Fruit fly (Drosophila melanogaster) whole organism, embryonic: Measurements from ENCODE around the gene CG1774.
A peak's percentile ranks its signal among the peaks of the same experiment; 100 is the strongest.

Source experiments
- CG10267 ChIP-seq: fragments of 200-800 bp; sonication (Bioruptor generic); optimal IDR thresholded peaks from 2 replicates; lab custom pipeline; 2018; ENCODE audit warnings: missing biosample characterization, mild to moderate bottlenecking, missing genetic modification characterization, moderate library complexity
- CG10565 ChIP-seq: fragments of 200-800 bp; sonication (Bioruptor generic); optimal IDR thresholded peaks from 3 replicates; lab custom pipeline; 2016; ENCODE audit warnings: missing biosample characterization, mild to moderate bottlenecking, missing genetic modification characterization
- CG11696 ChIP-seq: fragments of 200-800 bp; sonication (Bioruptor generic); IDR thresholded peaks from 2 replicates; pipeline ENCODE4 v1.3.6; 2022; ENCODE audit warnings: missing biosample characterization, missing genetic modification characterization
- CG12071 ChIP-seq: fragments of 200-800 bp; sonication (Bioruptor generic); optimal IDR thresholded peaks from 3 replicates; lab custom pipeline; 2018; ENCODE audit warnings: missing biosample characterization, mild to moderate bottlenecking, missing genetic modification characterization
- CG12219 ChIP-seq: fragments of 200-800 bp; sonication (Bioruptor generic); optimal IDR thresholded peaks from 3 replicates; lab custom pipeline; 2018; ENCODE audit warnings: missing biosample characterization, mild to moderate bottlenecking, missing genetic modification characterization
- CG12942 ChIP-seq: fragments of 200-800 bp; sonication (Bioruptor generic); optimal IDR thresholded peaks from 3 replicates; lab custom pipeline; 2016; ENCODE audit warnings: missing biosample characterization, missing genetic modification characterization
- CG13894 ChIP-seq: fragments of 200-800 bp; sonication (Bioruptor generic); optimal IDR thresholded peaks from 3 replicates; lab custom pipeline; 2018; ENCODE audit warnings: missing biosample characterization, mild to moderate bottlenecking, missing genetic modification characterization, moderate library complexity
- CG15696 ChIP-seq: fragments of 200-800 bp; sonication (Bioruptor generic); optimal IDR thresholded peaks from 2 replicates; lab custom pipeline; 2019; ENCODE audit warnings: missing biosample characterization, mild to moderate bottlenecking, missing genetic modification characterization, moderate library complexity
- CG1602 ChIP-seq: fragments of 200-800 bp; sonication (Bioruptor generic); optimal IDR thresholded peaks from 3 replicates; lab custom pipeline; 2016; ENCODE audit warnings: missing biosample characterization, missing genetic modification characterization
- CG17568 ChIP-seq: fragments of 200-800 bp; sonication (Bioruptor generic); optimal IDR thresholded peaks from 2 replicates; lab custom pipeline; 2018; ENCODE audit warnings: missing biosample characterization, mild to moderate bottlenecking, missing genetic modification characterization, moderate library complexity
- CG18599 ChIP-seq: fragments of 200-800 bp; sonication (Bioruptor generic); optimal IDR thresholded peaks from 3 replicates; lab custom pipeline; 2017; ENCODE audit warnings: missing biosample characterization, missing genetic modification characterization, mild to moderate bottlenecking, moderate library complexity, missing genetic modification reagents
- CG30431 ChIP-seq: fragments of 200-800 bp; sonication (Bioruptor generic); optimal IDR thresholded peaks from 2 replicates; lab custom pipeline; 2017; ENCODE audit warnings: missing biosample characterization, missing genetic modification characterization
- CG31441 ChIP-seq: fragments of 200-800 bp; sonication (Bioruptor generic); IDR thresholded peaks from 2 replicates; pipeline ENCODE4 v1.3.6; 2022; ENCODE audit warnings: missing biosample characterization, missing genetic modification characterization
- CG3407 ChIP-seq: fragments of 200-800 bp; sonication (Bioruptor generic); optimal IDR thresholded peaks from 2 replicates; lab custom pipeline; 2018; ENCODE audit warnings: missing biosample characterization, mild to moderate bottlenecking, missing genetic modification characterization
- CG4707 ChIP-seq: fragments of 200-800 bp; sonication (Bioruptor generic); optimal IDR thresholded peaks from 2 replicates; lab custom pipeline; 2018; ENCODE audit warnings: missing biosample characterization, mild to moderate bottlenecking, missing genetic modification characterization, moderate library complexity
- CG4730 ChIP-seq: fragments of 200-800 bp; sonication (Bioruptor generic); IDR thresholded peaks from 2 replicates; pipeline ENCODE4 v1.3.6; 2022; ENCODE audit warnings: missing biosample characterization, missing genetic modification characterization
- CG5245 ChIP-seq: fragments of 200-800 bp; sonication (Bioruptor generic); optimal IDR thresholded peaks from 3 replicates; lab custom pipeline; 2016; ENCODE audit warnings: missing biosample characterization, missing genetic modification characterization
- CG5953 ChIP-seq: fragments of 200-800 bp; sonication (Bioruptor generic); IDR thresholded peaks from 2 replicates; pipeline ENCODE4 v1.3.6; 2022; ENCODE audit warnings: missing biosample characterization, missing genetic modification characterization
- CG6689 ChIP-seq: fragments of 200-800 bp; sonication (Bioruptor generic); IDR thresholded peaks from 2 replicates; pipeline ENCODE4 v1.3.6; 2022; ENCODE audit warnings: missing biosample characterization, missing genetic modification characterization
- CG7745 ChIP-seq: fragments of 200-800 bp; sonication (Bioruptor generic); optimal IDR thresholded peaks from 2 replicates; lab custom pipeline; 2018; ENCODE audit warnings: missing biosample characterization, mild to moderate bottlenecking, missing genetic modification characterization, moderate library complexity
- Dll ChIP-seq: fragments of 200-800 bp; sonication (Bioruptor generic); IDR thresholded peaks from 4 replicates; pipeline ENCODE4 v1.3.6; 2022; ENCODE audit warnings: missing biosample characterization, missing genetic modification characterization; ENCODE audit not compliant: partially characterized antibody
- Ets65A ChIP-seq: fragments of 200-800 bp; sonication (Bioruptor generic); peaks from one replicate; lab custom pipeline; 2016; ENCODE audit warnings: missing biosample characterization, missing genetic modification characterization
- Hmx ChIP-seq: fragments of 200-800 bp; sonication (Bioruptor generic); optimal IDR thresholded peaks from 2 replicates; lab custom pipeline; 2016; ENCODE audit warnings: missing biosample characterization, missing genetic modification characterization
- Hr39 ChIP-seq: fragments of >200 bp; optimal IDR thresholded peaks from 2 replicates; lab custom pipeline; 2017
- Kr ChIP-seq: fragments of 200-800 bp; sonication (Bioruptor generic); optimal IDR thresholded peaks from 2 replicates; lab custom pipeline; 2017; ENCODE audit warnings: missing biosample characterization, mild to moderate bottlenecking, missing genetic modification characterization
- MBD-R2 ChIP-seq: fragments of 200-800 bp; sonication (Bioruptor generic); IDR thresholded peaks from 2 replicates; pipeline ENCODE4 v1.3.6; 2022; ENCODE audit warnings: missing biosample characterization, missing genetic modification characterization
- Taf1 ChIP-seq: fragments of 200-800 bp; sonication (Bioruptor generic); IDR thresholded peaks from 2 replicates; pipeline ENCODE4 v1.3.6; 2022; ENCODE audit warnings: missing biosample characterization, missing genetic modification characterization
- Xrp1 ChIP-seq: fragments of 200-800 bp; sonication (Bioruptor generic); IDR thresholded peaks from 2 replicates; pipeline ENCODE4 v1.3.6; 2022; ENCODE audit warnings: missing biosample characterization, missing genetic modification characterization
- ac ChIP-seq: fragments of 200-800 bp; sonication (Bioruptor generic); optimal IDR thresholded peaks from 3 replicates; lab custom pipeline; 2017; ENCODE audit warnings: missing biosample characterization, mild to moderate bottlenecking, missing genetic modification characterization
- bowl ChIP-seq: fragments of 200-800 bp; sonication (Bioruptor generic); IDR thresholded peaks from 2 replicates; pipeline ENCODE4 v1.3.6; 2022; ENCODE audit warnings: missing biosample characterization, missing genetic modification characterization
- croc ChIP-seq: fragments of 200-800 bp; sonication (Bioruptor generic); conservative IDR thresholded peaks from 3 replicates; pipeline ENCODE4 v1.3.6; 2022; ENCODE audit warnings: missing biosample characterization, missing genetic modification characterization
- da ChIP-seq: fragments of 200-800 bp; sonication (Bioruptor generic); optimal IDR thresholded peaks from 2 replicates; lab custom pipeline; 2016; ENCODE audit warnings: missing biosample characterization, missing genetic modification characterization
- dimm ChIP-seq: fragments of 200-800 bp; sonication (Bioruptor generic); IDR thresholded peaks from 2 replicates; pipeline ENCODE4 v1.3.6; 2022; ENCODE audit warnings: missing biosample characterization, missing genetic modification characterization
- eve ChIP-seq, 2 experiments: fragments of >200 bp; optimal IDR thresholded peaks; 2 replicates each; lab custom pipeline; 2017; ENCODE audit warnings: missing biosample characterization in 2 of 2, missing genetic modification characterization in 2 of 2
- exex ChIP-seq: fragments of 200-800 bp; sonication (Bioruptor generic); optimal IDR thresholded peaks from 4 replicates; lab custom pipeline; 2018; ENCODE audit warnings: missing biosample characterization, mild to moderate bottlenecking, missing genetic modification characterization, moderate library complexity
- gce ChIP-seq: fragments of 200-800 bp; sonication (Bioruptor generic); IDR thresholded peaks from 3 replicates; pipeline ENCODE4 v1.3.6; 2022; ENCODE audit warnings: missing biosample characterization, missing genetic modification characterization
- gsb-n ChIP-seq: fragments of 200-800 bp; sonication (Bioruptor generic); optimal IDR thresholded peaks from 3 replicates; lab custom pipeline; 2018; ENCODE audit warnings: missing biosample characterization, mild to moderate bottlenecking, missing genetic modification characterization
- h ChIP-seq: fragments of >200 bp; optimal IDR thresholded peaks from 2 replicates; lab custom pipeline; 2017
- jumu ChIP-seq: fragments of 200-800 bp; sonication (Bioruptor generic); optimal IDR thresholded peaks from 3 replicates; lab custom pipeline; 2016; ENCODE audit warnings: missing biosample characterization, missing genetic modification characterization
- lab ChIP-seq: fragments of 200-800 bp; sonication (Bioruptor generic); optimal IDR thresholded peaks from 3 replicates; lab custom pipeline; 2017; ENCODE audit warnings: missing biosample characterization, missing genetic modification characterization, mild to moderate bottlenecking, moderate library complexity, missing genetic modification reagents
- lbe ChIP-seq: fragments of 200-800 bp; sonication (Bioruptor generic); optimal IDR thresholded peaks from 2 replicates; lab custom pipeline; 2016; ENCODE audit warnings: missing biosample characterization, mild to moderate bottlenecking, missing genetic modification characterization
- lilli ChIP-seq: fragments of 200-800 bp; sonication (Bioruptor generic); optimal IDR thresholded peaks from 3 replicates; lab custom pipeline; 2016; ENCODE audit warnings: missing biosample characterization, missing genetic modification characterization
- maf-S ChIP-seq: fragments of 200-800 bp; sonication (Bioruptor generic); optimal IDR thresholded peaks from 2 replicates; lab custom pipeline; 2016; ENCODE audit warnings: missing biosample characterization, missing genetic modification characterization
- mld ChIP-seq: fragments of 200-800 bp; sonication (Bioruptor generic); IDR thresholded peaks from 3 replicates; pipeline ENCODE4 v1.3.6; 2022; ENCODE audit warnings: missing biosample characterization, missing genetic modification characterization; ENCODE audit not compliant: partially characterized antibody
- nerfin-2 ChIP-seq: fragments of 200-800 bp; sonication (Bioruptor generic); IDR thresholded peaks from 2 replicates; pipeline ENCODE4 v1.3.6; 2022; ENCODE audit warnings: missing biosample characterization, missing genetic modification characterization; ENCODE audit not compliant: partially characterized antibody
- phol ChIP-seq: fragments of 200-800 bp; sonication (Bioruptor generic); optimal IDR thresholded peaks from 3 replicates; lab custom pipeline; 2018; ENCODE audit warnings: missing biosample characterization, mild to moderate bottlenecking, missing genetic modification characterization, moderate library complexity
- row ChIP-seq: fragments of 200-800 bp; sonication (Bioruptor generic); IDR thresholded peaks from 3 replicates; pipeline ENCODE4 v1.3.6; 2022; ENCODE audit warnings: missing biosample characterization, missing genetic modification characterization
- shn ChIP-seq: fragments of 200-800 bp; sonication (Bioruptor generic); optimal IDR thresholded peaks from 3 replicates; lab custom pipeline; 2016; ENCODE audit warnings: missing biosample characterization, missing genetic modification characterization
- sna ChIP-seq: fragments of 200-800 bp; sonication (Bioruptor generic); IDR thresholded peaks from 2 replicates; pipeline ENCODE4 v1.3.6; 2022; ENCODE audit warnings: missing biosample characterization, missing genetic modification characterization; ENCODE audit not compliant: partially characterized antibody
- so ChIP-seq: fragments of 200-800 bp; sonication (Bioruptor generic); IDR thresholded peaks from 3 replicates; pipeline ENCODE4 v1.3.6; 2022; ENCODE audit warnings: missing biosample characterization, missing genetic modification characterization
- tin ChIP-seq: fragments of 200-800 bp; sonication (Bioruptor generic); optimal IDR thresholded peaks from 3 replicates; lab custom pipeline; 2016; ENCODE audit warnings: missing biosample characterization, missing genetic modification characterization
- wek ChIP-seq: fragments of 200-800 bp; sonication (Bioruptor generic); optimal IDR thresholded peaks from 3 replicates; lab custom pipeline; 2018; ENCODE audit warnings: missing biosample characterization, mild to moderate bottlenecking, missing genetic modification characterization, moderate library complexity

The CG1774 gene

DNA sequence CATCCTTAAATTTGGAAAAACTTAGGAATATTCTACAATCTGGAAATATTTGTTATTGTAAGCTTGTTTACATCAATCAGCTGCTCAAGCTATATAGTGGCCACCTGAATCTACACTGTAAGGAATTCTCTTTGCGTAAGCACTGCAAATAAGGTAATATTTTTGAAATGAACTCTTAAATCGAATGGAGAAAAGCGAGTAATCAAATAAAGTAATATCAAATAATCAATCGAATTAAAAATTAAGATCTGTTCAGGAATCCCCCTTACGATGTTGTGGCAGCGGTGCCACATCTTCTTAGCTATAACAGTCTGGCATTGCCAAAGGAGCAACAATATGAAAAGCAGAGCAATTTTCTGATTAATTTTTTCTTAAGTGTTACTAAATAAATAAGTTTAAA lies 23.4 kb downstream of the CG1774 start, which contains the start of the genes Mnat9 and CG1792 (continued):
- peak; percentile 98 for TF ChIP-seq CG5953 (GFP tag; lab: Robert Waterston, UW)
- peak; percentile 100 for TF ChIP-seq Ets65A (GFP tag; lab: Kevin White, UChicago)
- TF ChIP-seq CG13894 (tag; lab: Kevin White, UChicago) = peak; percentile 96
- TF ChIP-seq gce = peak; percentile 99
- peak; percentile 98 for TF ChIP-seq CG30431
- peak; percentile 99 for TF ChIP-seq CG4730 (GFP tag; lab: Robert Waterston, UW)
- TF ChIP-seq CG17568 = no peak
- peak; percentile 97 for TF ChIP-seq CG11696 (GFP tag; lab: Robert Waterston, UW)
- TF ChIP-seq CG5245 (GFP tag; lab: Kevin White, UChicago) = peak; percentile 98
- TF ChIP-seq wek = peak; percentile 100
- peak; percentile 86 for TF ChIP-seq exex (tag; lab: Kevin White, UChicago)
- TF ChIP-seq Hr39 (lab: Kevin White, UChicago) = no peak
- TF ChIP-seq CG15696 (tag; lab: Kevin White, UChicago) = peak; percentile 92
- TF ChIP-seq nerfin-2 (GFP tag; lab: Robert Waterston, UW) = no peak
- TF ChIP-seq eve (GFP tag; optimal IDR thresholded peaks at IDR 0.05; lab: Kevin White, UChicago) = no peak
- 0 out of 2 replicates have a peak, but pooled peaks have one; percentile 48 for TF ChIP-seq sna (GFP tag; lab: Robert Waterston, UW)
- peak; percentile 98 for TF ChIP-seq CG12071 (GFP tag; lab: Kevin White, UChicago)
- TF ChIP-seq lbe (GFP tag; lab: Kevin White, UChicago) = peak; percentile 98
- peak; percentile 98 for TF ChIP-seq phol (tag; lab: Kevin White, UChicago)
- no peak for TF ChIP-seq Kr
- peak; percentile 95 for TF ChIP-seq croc
- TF ChIP-seq MBD-R2 (GFP tag; lab: Robert Waterston, UW) = peak; percentile 100
- peak; percentile 99 for TF ChIP-seq shn (GFP tag; lab: Kevin White, UChicago)
- peak; percentile 98 for TF ChIP-seq maf-S (GFP tag; lab: Kevin White, UChicago)
- TF ChIP-seq so (GFP tag; lab: Robert Waterston, UW) = peak; percentile 98
- TF ChIP-seq dimm = peak; percentile 98
- peak; percentile 98 for TF ChIP-seq CG31441 (GFP tag; lab: Robert Waterston, UW)
- TF ChIP-seq Dll (GFP tag; lab: Robert Waterston, UW) = 0 out of 4 replicates have a peak, but pooled peaks have one; percentile 37
- peak; percentile 99 for TF ChIP-seq CG6689
- peak; percentile 98 for TF ChIP-seq da
- TF ChIP-seq gsb-n = peak; percentile 96
- TF ChIP-seq lab (GFP tag; lab: Kevin White, UChicago) = peak; percentile 99
- no peak for TF ChIP-seq h (lab: Kevin White, UChicago)
- peak; percentile 97 for TF ChIP-seq CG12219 (GFP tag; lab: Kevin White, UChicago)
- TF ChIP-seq CG1602 (GFP tag; lab: Kevin White, UChicago) = peak; percentile 99
- peak; percentile 98 for TF ChIP-seq jumu (GFP tag; lab: Kevin White, UChicago)
- TF ChIP-seq lilli (GFP tag; lab: Kevin White, UChicago) = peak; percentile 99
- TF ChIP-seq Taf1 (GFP tag; lab: Robert Waterston, UW) = peak; percentile 98
- peak; percentile 99 for TF ChIP-seq row
- no peak for TF ChIP-seq mld
- TF ChIP-seq CG3407 = peak; percentile 95
- peak; percentile 78 for TF ChIP-seq ac (GFP tag; lab: Kevin White, UChicago)
- TF ChIP-seq CG10565 (GFP tag; lab: Kevin White, UChicago) = peak; percentile 95
- TF ChIP-seq bowl (GFP tag; lab: Robert Waterston, UW) = peak; percentile 98
- TF ChIP-seq CG12942 = peak; percentile 99
- peak; percentile 33 for TF ChIP-seq CG7745
- peak; percentile 94 for TF ChIP-seq CG4707 (GFP tag; lab: Kevin White, UChicago)
- TF ChIP-seq CG18599 (GFP tag; lab: Kevin White, UChicago) = peak; percentile 98
- peak; percentile 99 for TF ChIP-seq Xrp1 (GFP tag; lab: Robert Waterston, UW)
- peak; percentile 97 for TF ChIP-seq Hmx (GFP tag; lab: Kevin White, UChicago)
- TF ChIP-seq tin (GFP tag; lab: Kevin White, UChicago) = peak; percentile 99
- peak; percentile 93 for TF ChIP-seq CG10267
